Worm (Caenorhabditis elegans): ENCODE results near the gene C27A2.12.

DNA sequence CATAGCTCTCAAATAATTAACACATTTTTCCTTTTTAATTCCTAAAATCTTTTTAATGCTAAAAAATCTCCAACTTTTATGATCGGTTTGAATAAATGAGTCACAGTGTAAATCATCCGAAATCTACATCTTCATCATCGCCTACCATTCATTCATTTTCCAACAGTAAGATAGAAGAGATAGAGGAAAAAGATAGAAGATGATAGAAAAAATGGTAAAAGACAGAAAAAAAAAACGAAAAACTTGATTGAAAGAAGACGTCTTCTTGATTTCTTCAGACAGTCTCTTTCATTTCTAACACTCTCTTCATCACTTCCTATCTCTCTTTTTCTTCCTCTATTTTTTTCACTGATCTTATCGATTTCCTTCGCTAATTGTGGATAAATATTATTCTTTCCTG, 45.3 kb upstream of the C27A2.12 start:
- no peak for TF ChIP-seq lsy-2 (tag; optimal IDR thresholded peaks at IDR 0.05)
- no peak for TF ChIP-seq unc-62 (GFP tag; optimal IDR thresholded peaks at IDR 0.05)
- TF ChIP-seq mep-1 (tag; optimal IDR thresholded peaks at IDR 0.05), result no peak
- no peak for TF ChIP-seq ztf-11 (tag; optimal IDR thresholded peaks at IDR 0.05)
- TF ChIP-seq ceh-43 (GFP tag; optimal IDR thresholded peaks at IDR 0.05), result no peak
- no peak for TF ChIP-seq nhr-12 (tag; optimal IDR thresholded peaks at IDR 0.05)
- no peak for TF ChIP-seq ces-1 (GFP tag; optimal IDR thresholded peaks at IDR 0.05)
- no peak for TF ChIP-seq nhr-28 (tag; optimal IDR thresholded peaks at IDR 0.05)
- TF ChIP-seq pha-4 (tag; optimal IDR thresholded peaks at IDR 0.05), result no peak
- TF ChIP-seq nhr-237 (tag; optimal IDR thresholded peaks at IDR 0.05), result no peak
- no peak for TF ChIP-seq lin-13 (tag; optimal IDR thresholded peaks at IDR 0.05)
- no peak for TF ChIP-seq unc-39 (tag; optimal IDR thresholded peaks at IDR 0.05)
- no peak for TF ChIP-seq elt-3 (tag; optimal IDR thresholded peaks at IDR 0.05)
- no peak for TF ChIP-seq drap-1 (GFP tag; optimal IDR thresholded peaks at IDR 0.05)
